Fruit fly (Drosophila melanogaster): ENCODE measurements around the gene Sry-delta.

Sry-delta gene

DNA sequence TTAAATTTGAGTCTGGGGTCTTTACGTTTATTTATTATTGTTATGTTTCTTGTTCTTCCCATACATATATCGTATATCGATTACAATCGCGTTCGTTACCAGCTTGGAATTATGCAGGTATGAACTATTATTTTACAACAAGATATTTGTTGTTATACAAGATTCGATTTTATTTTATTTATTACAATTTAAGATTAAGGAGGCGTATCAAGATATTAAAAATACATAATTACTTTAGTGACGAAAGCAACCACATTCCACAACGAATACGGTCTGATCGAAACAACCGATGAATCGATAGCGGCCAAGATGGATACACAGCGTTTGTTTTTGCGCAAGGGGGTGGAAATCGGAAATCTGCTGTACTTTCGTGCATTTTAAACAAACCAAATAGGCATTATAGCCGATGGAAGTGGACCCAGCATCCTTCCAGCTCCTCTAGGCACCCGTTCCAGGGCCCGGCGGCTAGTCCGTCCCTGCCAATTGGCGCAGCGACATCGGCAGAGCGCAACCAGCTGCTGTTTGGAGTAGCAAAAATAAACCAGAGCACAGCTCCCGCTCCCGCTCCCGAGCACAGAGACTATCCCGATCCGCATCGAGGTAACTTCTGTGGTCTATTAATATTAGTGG, 45.4 kb upstream of the Sry-delta start, which contains the start of the genes CG15525 and CG11504 (continued):
- TF ChIP-seq CG12104 (GFP tag; optimal IDR thresholded peaks at IDR 0.05) (no peak), cad (GFP tag; optimal IDR thresholded peaks at IDR 0.05) (no peak), Elba2 (GFP tag; optimal IDR thresholded peaks at IDR 0.05) (peak; percentile 6), CG12659 (GFP tag; optimal IDR thresholded peaks at IDR 0.05) (peak; percentile 73), eyg (GFP tag; optimal IDR thresholded peaks at IDR 0.05) (no peak), run (tag; optimal IDR thresholded peaks at IDR 0.05) (no peak), CG13287 (GFP tag; IDR thresholded peaks at IDR 0.05; ENCODE audit: partially characterized antibody) (peak; percentile 95), Ptx1 (GFP tag; IDR thresholded peaks at IDR 0.05) (peak; percentile 85), GATAe (GFP tag; conservative IDR thresholded peaks at IDR 0.05) (no peak), seq (GFP tag; IDR thresholded peaks at IDR 0.05) (peak; percentile 36; the same call in 1 of the 2 replicates), fru (optimal IDR thresholded peaks at IDR 0.05) (no peak), Dbx (GFP tag; IDR thresholded peaks at IDR 0.05) (peak; percentile 69; the same call in 2 of the 3 replicates), tna (GFP tag; IDR thresholded peaks at IDR 0.05; ENCODE audit: partially characterized antibody) (peak; percentile 62; the same call in 1 of the 2 replicates), sna (GFP tag; IDR thresholded peaks at IDR 0.05; ENCODE audit: partially characterized antibody) (peak; percentile 89), kni (GFP tag; optimal IDR thresholded peaks at IDR 0.05) (no peak), CG4707 (GFP tag; optimal IDR thresholded peaks at IDR 0.05) (no peak), luna (GFP tag; optimal IDR thresholded peaks at IDR 0.05) (no peak), Mrtf (GFP tag; IDR thresholded peaks at IDR 0.05) (no peak), CG10979 (tag; optimal IDR thresholded peaks at IDR 0.05) (peak; percentile 22), Sry-δ (GFP tag; optimal IDR thresholded peaks at IDR 0.05) (peak; percentile 74), nau (GFP tag; optimal IDR thresholded peaks at IDR 0.05) (no peak), CG8281 (tag; optimal IDR thresholded peaks at IDR 0.05) (no peak), CG11398 (GFP tag; optimal IDR thresholded peaks at IDR 0.05) (no peak), corto (GFP tag; optimal IDR thresholded peaks at IDR 0.05) (no peak), trem (tag; optimal IDR thresholded peaks at IDR 0.05) (peak; percentile 85), C15 (GFP tag; IDR thresholded peaks at IDR 0.05) (no peak), cwo (GFP tag; optimal IDR thresholded peaks at IDR 0.05) (no peak), ATbp (GFP tag; optimal IDR thresholded peaks at IDR 0.05) (no peak), CG18599 (GFP tag; optimal IDR thresholded peaks at IDR 0.05) (no peak), fd3F (GFP tag; optimal IDR thresholded peaks at IDR 0.05) (peak; percentile 10), Oaz (GFP tag; IDR thresholded peaks at IDR 0.05) (no peak), CG32767 (GFP tag; IDR thresholded peaks at IDR 0.05) (peak; percentile 92), CG1602 (GFP tag; optimal IDR thresholded peaks at IDR 0.05) (peak; percentile 52), ftz-f1 (GFP tag; optimal IDR thresholded peaks at IDR 0.05) (no peak), NFAT (GFP tag; IDR thresholded peaks at IDR 0.05) (peak; percentile 52; the same call in 1 of the 2 replicates), ERR (GFP tag; optimal IDR thresholded peaks at IDR 0.05) (peak; percentile 10), E2f2 (GFP tag; IDR thresholded peaks at IDR 0.05) (peak; percentile 50), E2f1 (GFP tag; IDR thresholded peaks at IDR 0.05) (peak; percentile 56), Spps (tag; optimal IDR thresholded peaks at IDR 0.05) (peak; percentile 46), fd102C (GFP tag; optimal IDR thresholded peaks at IDR 0.05) (no peak), ara (GFP tag; IDR thresholded peaks at IDR 0.05) (no peak), crc (GFP tag; optimal IDR thresholded peaks at IDR 0.05) (no peak), en (GFP tag; optimal IDR thresholded peaks at IDR 0.05) (no peak), row (GFP tag; IDR thresholded peaks at IDR 0.05) (peak; percentile 93), CG34224 (GFP tag; IDR thresholded peaks at IDR 0.05; ENCODE audit: partially characterized antibody) (peak; percentile 93), CG17359 (tag; optimal IDR thresholded peaks at IDR 0.05) (peak; percentile 45), Abd-B (GFP tag; optimal IDR thresholded peaks at IDR 0.05) (peak; percentile 86), insv (GFP tag; optimal IDR thresholded peaks at IDR 0.05) (peak in 1 of 2 experiments; percentile 7), twi (tag; optimal IDR thresholded peaks at IDR 0.05) (no peak), fd96Cb (tag; optimal IDR thresholded peaks at IDR 0.05) (peak; percentile 33)
